Fruit fly (Drosophila melanogaster): ENCODE measurements around the gene ChT.

The ChT gene

DNA sequence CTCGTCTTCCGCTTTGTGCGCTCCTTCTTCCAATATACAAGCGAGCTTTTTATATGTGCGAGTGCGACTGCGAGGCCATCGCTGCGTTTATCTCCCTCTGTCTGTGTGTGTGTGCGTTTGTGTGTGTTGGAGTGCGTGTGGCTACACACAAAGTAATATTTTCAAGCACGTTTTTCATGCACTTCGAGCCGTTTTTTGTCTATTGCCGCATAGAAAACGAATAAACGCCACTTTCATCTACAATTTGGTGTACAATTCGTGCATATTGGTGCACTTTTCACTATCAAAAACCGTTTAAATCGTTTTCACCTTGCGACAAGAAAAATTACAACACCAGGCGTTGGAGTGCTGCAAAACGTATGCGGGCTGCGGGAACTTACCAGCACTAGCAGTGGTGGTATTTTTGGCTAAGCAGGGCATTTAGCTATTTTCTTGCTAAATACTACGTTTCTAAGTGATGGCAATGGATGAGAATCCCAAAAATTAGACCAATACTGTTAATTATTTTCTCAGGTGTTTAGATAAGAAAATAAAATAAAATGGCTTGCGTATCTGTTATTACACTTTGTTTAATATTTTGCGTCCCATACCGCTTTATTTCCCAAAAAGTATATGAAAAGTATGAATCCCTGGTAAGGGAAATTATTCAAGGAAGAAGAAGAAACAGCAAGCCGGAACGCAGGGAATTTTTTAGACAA is 21.3 kb upstream of the ChT start, which contains the start of the genes CG31224 and CstF64 (continued):
- TF ChIP-seq Trl (optimal IDR thresholded peaks at IDR 0.05) = peak in 1 of 2 experiments; percentile 55
- peak; percentile 88 for TF ChIP-seq Trl (GFP tag; optimal IDR thresholded peaks at IDR 0.05)
- peak; percentile 85 for TF ChIP-seq CG3281 (GFP tag; optimal IDR thresholded peaks at IDR 0.05)
- TF ChIP-seq Doc2 (GFP tag; IDR thresholded peaks at IDR 0.05) = peak; percentile 18; the same call in 1 of the 2 replicates
- TF ChIP-seq Hsf (GFP tag; optimal IDR thresholded peaks at IDR 0.05) = peak; percentile 92
- peak; percentile 8 for TF ChIP-seq kah (GFP tag; optimal IDR thresholded peaks at IDR 0.05)
- peak; percentile 63 for TF ChIP-seq Drgx (GFP tag; IDR thresholded peaks at IDR 0.05)
- peak; percentile 89 for TF ChIP-seq nmo (GFP tag; optimal IDR thresholded peaks at IDR 0.05)
- peak; percentile 82 for TF ChIP-seq gcm (GFP tag; optimal IDR thresholded peaks at IDR 0.05)
- peak; percentile 78 for TF ChIP-seq sisA (GFP tag; IDR thresholded peaks at IDR 0.05)
- TF ChIP-seq CG12236 (GFP tag; optimal IDR thresholded peaks at IDR 0.05) = peak; percentile 67
- TF ChIP-seq CG12769 (tag; optimal IDR thresholded peaks at IDR 0.05) = no peak
- peak; percentile 87 for TF ChIP-seq CG17361 (GFP tag; IDR thresholded peaks at IDR 0.05)
- no peak for TF ChIP-seq Deaf1 (tag; optimal IDR thresholded peaks at IDR 0.05)
- TF ChIP-seq CG10979 (tag; optimal IDR thresholded peaks at IDR 0.05) = peak; percentile 76
- TF ChIP-seq crol (GFP tag; IDR thresholded peaks at IDR 0.05) = no peak; the same call in 1 of the 2 replicates
- TF ChIP-seq CG2199 (GFP tag; IDR thresholded peaks at IDR 0.05) = no peak
- peak; percentile 12 for TF ChIP-seq CG10565 (GFP tag; optimal IDR thresholded peaks at IDR 0.05)
- TF ChIP-seq unc-4 (GFP tag; IDR thresholded peaks at IDR 0.05; ENCODE audit: partially characterized antibody) = no peak; the same call in 1 of the 2 replicates
- TF ChIP-seq emc (GFP tag; optimal IDR thresholded peaks at IDR 0.05) = peak; percentile 36
- peak; percentile 71 for TF ChIP-seq her (GFP tag; optimal IDR thresholded peaks at IDR 0.05)
- TF ChIP-seq CG16779 (GFP tag; IDR thresholded peaks at IDR 0.05) = no peak
- peak; percentile 93 for TF ChIP-seq Mad (GFP tag; optimal IDR thresholded peaks at IDR 0.05)
- TF ChIP-seq zen (tag; optimal IDR thresholded peaks at IDR 0.05) = peak; percentile 84
- TF ChIP-seq fd64A (GFP tag; optimal IDR thresholded peaks at IDR 0.05) = peak; percentile 60
- peak; percentile 77 for TF ChIP-seq MBD-R2 (GFP tag; IDR thresholded peaks at IDR 0.05)
- TF ChIP-seq CG13123 (GFP tag; optimal IDR thresholded peaks at IDR 0.05) = peak; percentile 72
- TF ChIP-seq CG34376 (GFP tag; optimal IDR thresholded peaks at IDR 0.05) = peak; percentile 76
- TF ChIP-seq CG10543 (GFP tag; optimal IDR thresholded peaks at IDR 0.05) = peak; percentile 85
- TF ChIP-seq CG11085 (GFP tag; IDR thresholded peaks at IDR 0.05) = peak; percentile 80
- peak; percentile 3 for TF ChIP-seq CG7271 (tag; optimal IDR thresholded peaks at IDR 0.05)
- no peak for TF ChIP-seq vnd (GFP tag; IDR thresholded peaks at IDR 0.05; ENCODE audit: partially characterized antibody)
- peak; percentile 87 for TF ChIP-seq bab2 (GFP tag; optimal IDR thresholded peaks at IDR 0.05)
- peak; percentile 73; the same call in 2 of the 3 replicates for TF ChIP-seq CG11093 (GFP tag; IDR thresholded peaks at IDR 0.05)
- TF ChIP-seq CG4360 (GFP tag; IDR thresholded peaks at IDR 0.05) = no peak
- TF ChIP-seq CG9876 (GFP tag; optimal IDR thresholded peaks at IDR 0.05) = peak; percentile 75
- peak; percentile 81 for TF ChIP-seq CG15696 (tag; optimal IDR thresholded peaks at IDR 0.05)
- peak; percentile 81 for TF ChIP-seq Bdp1 (GFP tag; optimal IDR thresholded peaks at IDR 0.05)
- peak; percentile 83 for TF ChIP-seq CG8290 (GFP tag; optimal IDR thresholded peaks at IDR 0.05)
- TF ChIP-seq CG8290 (tag; optimal IDR thresholded peaks at IDR 0.05) = no peak
- no peak for TF ChIP-seq prd (optimal IDR thresholded peaks at IDR 0.05)
- TF ChIP-seq prd (GFP tag; IDR thresholded peaks at IDR 0.05) = peak; percentile 89
- peak; percentile 24 for TF ChIP-seq TFAM (GFP tag; optimal IDR thresholded peaks at IDR 0.05)
- TF ChIP-seq CG10147 (GFP tag; optimal IDR thresholded peaks at IDR 0.05) = peak; percentile 60
- TF ChIP-seq CG11695 (GFP tag; IDR thresholded peaks at IDR 0.05) = peak; percentile 65
- peak; percentile 90 for TF ChIP-seq ems (GFP tag; optimal IDR thresholded peaks at IDR 0.05)
- TF ChIP-seq CG2202 (tag; optimal IDR thresholded peaks at IDR 0.05) = peak; percentile 67
- peak; percentile 85 for TF ChIP-seq HHEX (GFP tag; optimal IDR thresholded peaks at IDR 0.05)
- no peak for TF ChIP-seq Bgb (GFP tag; IDR thresholded peaks at IDR 0.05; ENCODE audit: partially characterized antibody)
- TF ChIP-seq crp (GFP tag; optimal IDR thresholded peaks at IDR 0.05) = peak in 1 of 2 experiments; percentile 63
- peak; percentile 76 for TF ChIP-seq Sin3A (optimal IDR thresholded peaks at IDR 0.05)
